Worm (Caenorhabditis elegans) whole organism, late embryonic: Measurements from ENCODE around the gene arx-2.
A peak's percentile ranks its signal among the peaks of the same experiment; 100 is the strongest.

Experiments
- C08G9.2 ChIP-seq: sonication (generic microtip); optimal IDR thresholded peaks from 2 replicates; lab custom pipeline; 2016; ENCODE audit warnings: mild to moderate bottlenecking, missing genetic modification characterization, moderate library complexity, missing compliant biosample characterization
- C38D4.7 ChIP-seq: fragments of 200-800 bp; sonication (Bioruptor generic); optimal IDR thresholded peaks from 2 replicates; lab custom pipeline; 2018; ENCODE audit warnings: mild to moderate bottlenecking, missing genetic modification characterization, moderate library complexity, missing compliant biosample characterization
- F13H6.1 ChIP-seq: sonication (generic microtip); optimal IDR thresholded peaks from 2 replicates; lab custom pipeline; 2016; ENCODE audit warnings: missing genetic modification characterization, missing compliant biosample characterization
- K02D7.2 ChIP-seq: sonication (generic microtip); optimal IDR thresholded peaks from 2 replicates; lab custom pipeline; 2017; ENCODE audit warnings: mild to moderate bottlenecking, missing genetic modification characterization, missing compliant biosample characterization
- T23F11.4 ChIP-seq: fragments of 200-800 bp; sonication (Bioruptor generic); optimal IDR thresholded peaks from 2 replicates; lab custom pipeline; 2018; ENCODE audit warnings: mild to moderate bottlenecking, missing genetic modification characterization, missing compliant biosample characterization
- ahr-1 ChIP-seq: sonication (generic microtip); optimal IDR thresholded peaks from 2 replicates; lab custom pipeline; 2016; ENCODE audit warnings: missing genetic modification characterization, missing compliant biosample characterization
- ama-1 ChIP-seq: fragments of 150-350 bp; optimal IDR thresholded peaks from 2 replicates; lab custom pipeline; 2014
- ceh-19 ChIP-seq: fragments of 200-800 bp; sonication (Bioruptor generic); optimal IDR thresholded peaks from 2 replicates; lab custom pipeline; 2018; ENCODE audit warnings: mild to moderate bottlenecking, missing genetic modification characterization, missing compliant biosample characterization
- ceh-2 ChIP-seq: sonication (generic microtip); optimal IDR thresholded peaks from 2 replicates; lab custom pipeline; 2016; ENCODE audit warnings: missing genotype, missing genetic modification characterization, missing compliant biosample characterization
- ceh-22 ChIP-seq: sonication (generic microtip); optimal IDR thresholded peaks from 2 replicates; lab custom pipeline; 2017; ENCODE audit warnings: missing biosample characterization, missing genetic modification characterization
- ceh-30 ChIP-seq: fragments of 150-350 bp; optimal IDR thresholded peaks from 2 replicates; lab custom pipeline; 2014; ENCODE audit warnings: missing biosample characterization, missing genetic modification characterization
- ceh-34 ChIP-seq: sonication (generic microtip); optimal IDR thresholded peaks from 2 replicates; lab custom pipeline; 2016; ENCODE audit warnings: mild to moderate bottlenecking, missing genetic modification characterization, missing compliant biosample characterization
- ceh-45 ChIP-seq: fragments of 200-800 bp; sonication (Bioruptor generic); IDR thresholded peaks from 2 replicates; pipeline ENCODE4 v1.3.6; 2022; ENCODE audit warnings: missing genetic modification reagents, missing genetic modification characterization, missing compliant biosample characterization
- ceh-48 ChIP-seq: sonication (generic microtip); optimal IDR thresholded peaks from 2 replicates; lab custom pipeline; 2016; ENCODE audit warnings: missing genetic modification characterization, inconsistent platforms, missing compliant biosample characterization
- ceh-6 ChIP-seq: fragments of 200-800 bp; sonication (Bioruptor generic); optimal IDR thresholded peaks from 2 replicates; lab custom pipeline; 2018; ENCODE audit warnings: mild to moderate bottlenecking, missing genetic modification characterization, missing compliant biosample characterization
- che-1 ChIP-seq: sonication (generic microtip); optimal IDR thresholded peaks from 2 replicates; lab custom pipeline; 2016; ENCODE audit warnings: mild to moderate bottlenecking, missing genetic modification characterization, missing compliant biosample characterization
- dve-1 ChIP-seq: sonication (generic microtip); optimal IDR thresholded peaks from 2 replicates; lab custom pipeline; 2017; ENCODE audit warnings: antibody characterized with exemption, mild to moderate bottlenecking, missing genetic modification characterization, missing compliant biosample characterization
- elt-2 ChIP-seq: sonication (generic microtip); optimal IDR thresholded peaks from 2 replicates; lab custom pipeline; 2016; ENCODE audit warnings: missing genetic modification reagents, missing genetic modification characterization, missing compliant biosample characterization
- eyg-1 ChIP-seq: sonication (generic microtip); optimal IDR thresholded peaks from 2 replicates; lab custom pipeline; 2016; ENCODE audit warnings: missing genotype, missing genetic modification characterization, missing compliant biosample characterization
- fax-1 ChIP-seq: sonication (generic microtip); optimal IDR thresholded peaks from 2 replicates; lab custom pipeline; 2016; ENCODE audit warnings: missing genotype, missing genetic modification characterization, missing compliant biosample characterization
- fkh-10 ChIP-seq: fragments of 150-350 bp; optimal IDR thresholded peaks from 2 replicates; lab custom pipeline; 2014; ENCODE audit warnings: missing biosample characterization, missing genetic modification reagents, missing genetic modification characterization
- fkh-6 ChIP-seq: sonication (generic microtip); optimal IDR thresholded peaks from 2 replicates; lab custom pipeline; 2016; ENCODE audit warnings: missing genetic modification characterization, missing compliant biosample characterization
- gmeb-2 ChIP-seq: sonication (generic microtip); optimal IDR thresholded peaks from 2 replicates; lab custom pipeline; 2016; ENCODE audit warnings: missing genetic modification characterization, inconsistent platforms, missing compliant biosample characterization
- hlh-13 ChIP-seq: fragments of 200-800 bp; sonication (Bioruptor generic); optimal IDR thresholded peaks from 2 replicates; lab custom pipeline; 2018; ENCODE audit warnings: mild to moderate bottlenecking, missing genetic modification characterization, missing compliant biosample characterization
- hlh-15 ChIP-seq: sonication (generic microtip); optimal IDR thresholded peaks from 2 replicates; lab custom pipeline; 2016; ENCODE audit warnings: missing genetic modification characterization, missing compliant biosample characterization
- hlh-6 ChIP-seq: sonication (generic microtip); optimal IDR thresholded peaks from 2 replicates; lab custom pipeline; 2016; ENCODE audit warnings: missing genotype, missing genetic modification characterization, missing compliant biosample characterization
- hlh-8 ChIP-seq: sonication (generic microtip); optimal IDR thresholded peaks from 2 replicates; lab custom pipeline; 2016; ENCODE audit warnings: missing genotype, missing genetic modification characterization, missing compliant biosample characterization
- lim-6 ChIP-seq: sonication (generic microtip); optimal IDR thresholded peaks from 2 replicates; lab custom pipeline; 2016; ENCODE audit warnings: missing genetic modification characterization, missing compliant biosample characterization
- lin-11 ChIP-seq: fragments of 200-800 bp; sonication (Bioruptor generic); optimal IDR thresholded peaks from 2 replicates; lab custom pipeline; 2018; ENCODE audit warnings: mild to moderate bottlenecking, missing genetic modification characterization, missing compliant biosample characterization
- madf-2 ChIP-seq: sonication (generic microtip); optimal IDR thresholded peaks from 2 replicates; lab custom pipeline; 2017; ENCODE audit warnings: missing genetic modification characterization, missing compliant biosample characterization
- mec-3 ChIP-seq: sonication (generic microtip); optimal IDR thresholded peaks from 2 replicates; lab custom pipeline; 2016; ENCODE audit warnings: borderline replicate concordance, missing genetic modification characterization, missing compliant biosample characterization
- nfya-1 ChIP-seq: sonication (generic microtip); optimal IDR thresholded peaks from 2 replicates; lab custom pipeline; 2017; ENCODE audit warnings: missing genetic modification characterization, mild to moderate bottlenecking, missing compliant biosample characterization, antibody characterized with exemption, moderate library complexity
- nhr-232 ChIP-seq: sonication (generic microtip); optimal IDR thresholded peaks from 2 replicates; lab custom pipeline; 2016; ENCODE audit warnings: missing genetic modification characterization, missing compliant biosample characterization
- npax-4 ChIP-seq: sonication (generic microtip); optimal IDR thresholded peaks from 2 replicates; lab custom pipeline; 2016; ENCODE audit warnings: missing genetic modification characterization, missing compliant biosample characterization
- pag-3 ChIP-seq: sonication (generic microtip); optimal IDR thresholded peaks from 2 replicates; lab custom pipeline; 2016; ENCODE audit warnings: missing compliant biosample characterization, missing genetic modification characterization, borderline replicate concordance
- pat-9 ChIP-seq: fragments of 200-800 bp; sonication (Bioruptor generic); optimal IDR thresholded peaks from 2 replicates; lab custom pipeline; 2018; ENCODE audit warnings: mild to moderate bottlenecking, missing genetic modification characterization, moderate library complexity, missing compliant biosample characterization
- pha-2 ChIP-seq: sonication (generic microtip); optimal IDR thresholded peaks from 2 replicates; lab custom pipeline; 2017; ENCODE audit warnings: mild to moderate bottlenecking, missing genetic modification characterization, missing compliant biosample characterization
- pros-1 ChIP-seq: fragments of 150-350 bp; optimal IDR thresholded peaks from 2 replicates; lab custom pipeline; 2014; ENCODE audit warnings: missing biosample characterization, missing genetic modification reagents, missing genetic modification characterization
- ref-2 ChIP-seq: sonication (generic microtip); optimal IDR thresholded peaks from 2 replicates; lab custom pipeline; 2016; ENCODE audit warnings: missing genetic modification characterization, missing compliant biosample characterization
- rnt-1 ChIP-seq: sonication (generic microtip); optimal IDR thresholded peaks from 2 replicates; lab custom pipeline; 2016; ENCODE audit warnings: missing genetic modification characterization, missing compliant biosample characterization
- sox-2 ChIP-seq: fragments of 200-800 bp; sonication (Bioruptor generic); IDR thresholded peaks from 2 replicates; pipeline ENCODE4 v1.3.6; 2022; ENCODE audit warnings: missing genetic modification reagents, missing genetic modification characterization, missing compliant biosample characterization
- sox-4 ChIP-seq: sonication (generic microtip); optimal IDR thresholded peaks from 2 replicates; lab custom pipeline; 2017; ENCODE audit warnings: mild to moderate bottlenecking, missing genetic modification characterization, inconsistent platforms, missing compliant biosample characterization
- syd-9 ChIP-seq: sonication (generic microtip); optimal IDR thresholded peaks from 2 replicates; lab custom pipeline; 2016; ENCODE audit warnings: mild to moderate bottlenecking, missing genetic modification characterization, moderate library complexity, missing compliant biosample characterization
- tbx-7 ChIP-seq: sonication (generic microtip); optimal IDR thresholded peaks from 2 replicates; lab custom pipeline; 2016; ENCODE audit warnings: missing genotype, missing genetic modification characterization, missing compliant biosample characterization
- ttx-3 ChIP-seq: sonication (generic microtip); optimal IDR thresholded peaks from 2 replicates; lab custom pipeline; 2016; ENCODE audit warnings: missing genetic modification reagents, missing genetic modification characterization, missing compliant biosample characterization
- unc-86 ChIP-seq: sonication (generic microtip); optimal IDR thresholded peaks from 2 replicates; lab custom pipeline; 2016; ENCODE audit warnings: missing genetic modification characterization, missing compliant biosample characterization
- ztf-16 ChIP-seq: sonication (generic microtip); optimal IDR thresholded peaks from 2 replicates; lab custom pipeline; 2017; ENCODE audit warnings: missing genetic modification characterization, missing compliant biosample characterization

The arx-2 gene

ce11 chrV:10358238-10358637 lies 20.1 kb upstream of the arx-2 start, which contains the start of gene ttll-15:
Gene ttll-15, plus strand, starts transcription at chrV:10358538.
- TF ChIP-seq mec-3 (tag; lab: Kevin White, UChicago) (no peak), ceh-6 (GFP tag; lab: Kevin White, UChicago) (no peak), ceh-22 (tag; lab: Kevin White, UChicago) (no peak), ztf-16 (tag; lab: Kevin White, UChicago) (no peak), dve-1 (tag; lab: Kevin White, UChicago) (no peak), pat-9 (tag; lab: Kevin White, UChicago) (no peak), fkh-10 (GFP tag; lab: Kevin White, UChicago) (no peak), ceh-30 (tag; lab: Kevin White, UChicago) (no peak), hlh-6 (tag; lab: Kevin White, UChicago) (no peak), nhr-232 (no peak), ama-1 (lab: Kevin White, UChicago) (no peak), ceh-19 (GFP tag; lab: Kevin White, UChicago) (no peak), tbx-7 (no peak), ttx-3 (tag; lab: Kevin White, UChicago) (no peak)

ce11 chrV:10357467-10357953 lies 19.4 kb upstream of the arx-2 start, which contains the start of gene ceeh-2:
Gene ceeh-2, minus strand, starts transcription at chrV:10357903.
- TF ChIP-seq syd-9 (tag; lab: Kevin White, UChicago) (no peak), dve-1 (tag; lab: Kevin White, UChicago) (no peak), ceh-22 (tag; lab: Kevin White, UChicago) (no peak), ceh-34 (tag; lab: Kevin White, UChicago) (no peak), mec-3 (tag; lab: Kevin White, UChicago) (no peak), gmeb-2 (tag; lab: Kevin White, UChicago) (no peak), ztf-16 (tag; lab: Kevin White, UChicago) (no peak), hlh-8 (tag; lab: Kevin White, UChicago) (no peak), hlh-13 (GFP tag; lab: Kevin White, UChicago) (no peak), npax-4 (tag; lab: Kevin White, UChicago) (no peak), pag-3 (tag; lab: Kevin White, UChicago) (no peak), hlh-15 (tag; lab: Kevin White, UChicago) (no peak), F13H6.1 (no peak), K02D7.2 (tag; lab: Kevin White, UChicago) (no peak), T23F11.4 (GFP tag; lab: Kevin White, UChicago) (no peak), ceh-30 (tag; lab: Kevin White, UChicago) (no peak)

ce11 chrV:10355773-10356335 lies 17.7 kb upstream of the arx-2 start, which contains the start of gene sluh-7:
Gene sluh-7, minus strand, starts transcription at chrV:10355823.
- TF ChIP-seq fkh-6 (peak; percentile 79), ceh-2 (peak; percentile 96), rnt-1 (peak; percentile 79), npax-4 (tag; lab: Kevin White, UChicago) (no peak), hlh-6 (tag; lab: Kevin White, UChicago) (no peak), sox-4 (tag; lab: Kevin White, UChicago) (no peak), ceh-48 (tag; lab: Kevin White, UChicago) (no peak), ceh-45 (GFP tag; lab: Robert Waterston, UW) (no peak), madf-2 (tag; lab: Kevin White, UChicago) (no peak), elt-2 (tag; lab: Kevin White, UChicago) (peak; percentile 71), pros-1 (tag; lab: Kevin White, UChicago) (no peak), C08G9.2 (tag; lab: Kevin White, UChicago) (peak; percentile 98), unc-86 (tag; lab: Kevin White, UChicago) (peak; percentile 68), ceh-30 (tag; lab: Kevin White, UChicago) (no peak), F13H6.1 (peak; percentile 49), gmeb-2 (tag; lab: Kevin White, UChicago) (no peak), lim-6 (tag; lab: Kevin White, UChicago) (peak; percentile 72), ref-2 (tag; lab: Kevin White, UChicago) (peak; percentile 88), ahr-1 (tag; lab: Kevin White, UChicago) (peak; percentile 52), lin-11 (tag; lab: Kevin White, UChicago) (no peak), sox-2 (GFP tag; lab: Robert Waterston, UW) (no peak), syd-9 (tag; lab: Kevin White, UChicago) (no peak), fax-1 (tag; lab: Kevin White, UChicago) (peak; percentile 74), fkh-10 (GFP tag; lab: Kevin White, UChicago) (no peak), nfya-1 (tag; lab: Kevin White, UChicago) (peak; percentile 50), eyg-1 (tag; lab: Kevin White, UChicago) (peak; percentile 19), T23F11.4 (GFP tag; lab: Kevin White, UChicago) (no peak), pha-2 (tag; lab: Kevin White, UChicago) (peak; percentile 8), C38D4.7 (no peak), che-1 (no peak)
